Worm (Caenorhabditis elegans) whole organism, dauer: ENCODE measurements around the gene sec-15.

Source experiments
- unc-62 ChIP-seq: sonication (generic microtip); optimal IDR thresholded peaks from 2 replicates; lab custom pipeline; 2017; ENCODE audit warnings: missing biosample characterization, missing genetic modification reagents, missing genetic modification characterization

Gene sec-15

DNA sequence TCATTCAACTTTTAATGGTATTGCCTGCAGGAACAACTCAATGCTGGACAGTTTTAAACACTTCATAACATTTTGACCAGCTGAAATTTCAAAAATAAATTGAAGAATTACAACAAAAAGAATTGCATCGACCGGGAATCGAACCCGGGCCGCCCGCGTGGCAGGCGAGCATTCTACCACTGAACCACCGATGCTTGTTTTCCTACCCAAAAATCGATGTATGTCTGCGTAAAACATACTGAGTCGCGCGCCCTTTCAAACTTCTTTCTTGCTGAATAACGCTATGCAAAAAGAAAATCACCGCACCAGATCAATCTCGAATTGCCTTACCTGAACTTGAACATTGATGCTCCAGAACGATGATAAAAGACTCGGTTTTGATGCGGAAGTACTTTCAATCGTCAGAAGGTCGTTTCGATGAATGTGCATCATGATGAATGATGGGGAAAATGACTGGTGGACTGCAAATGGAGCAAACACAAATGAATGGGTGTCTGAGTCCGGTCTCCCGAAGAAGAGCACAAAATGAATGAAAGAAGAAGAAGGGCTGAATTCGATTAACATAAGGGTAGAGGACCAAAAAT is 38.7 kb downstream of the sec-15 start, which contains the start of gene R04E5.7:
Gene R04E5.7 (minus strand): TSS at position 564 of the 584 bp plus-strand sequence.
- TF ChIP-seq unc-62 = no peak

DNA sequence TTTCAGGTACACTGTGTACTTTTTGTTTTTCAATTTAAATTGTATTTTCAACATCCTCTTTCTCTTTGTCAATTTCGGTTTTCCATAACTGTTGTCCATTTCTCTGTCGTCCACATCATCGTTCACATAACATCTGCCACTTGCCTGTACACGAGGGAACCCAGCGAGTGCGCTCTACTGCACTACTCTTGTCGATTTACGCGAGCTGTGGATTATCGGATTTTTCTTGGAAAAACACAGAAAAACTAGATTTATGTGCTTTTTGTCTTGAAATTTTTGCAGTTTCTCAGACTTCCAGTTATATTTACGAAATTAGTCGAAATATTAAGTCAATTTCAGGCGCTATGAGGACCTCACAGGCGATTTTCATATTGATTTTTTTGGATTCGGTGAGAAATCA is 43.7 kb downstream of the sec-15 start, which contains the start of gene chup-1:
Gene chup-1 (plus strand): TSS at position 340 of the 400 bp plus-strand sequence.
- TF ChIP-seq unc-62 = no peak

DNA sequence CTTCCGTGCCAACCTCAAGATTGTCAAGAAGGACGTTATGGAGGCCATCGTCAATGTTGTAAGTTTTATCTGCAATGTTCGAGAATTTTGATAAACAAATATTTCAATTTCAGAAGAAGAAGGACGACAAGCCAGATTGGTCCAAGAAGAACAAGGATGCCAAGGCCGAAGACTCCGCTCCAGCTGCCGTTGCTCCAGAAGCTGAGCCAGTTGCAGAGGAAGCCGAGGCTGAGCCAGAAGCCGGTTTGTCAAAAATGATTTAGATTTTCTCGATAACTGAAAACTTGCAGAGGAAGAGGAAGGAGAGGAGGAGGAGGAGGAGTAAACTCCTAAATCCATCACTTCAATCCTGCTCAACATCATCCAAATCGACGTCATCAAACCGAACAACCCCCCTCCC is 45.4 kb downstream of the sec-15 start:
- no peak for TF ChIP-seq unc-62

DNA sequence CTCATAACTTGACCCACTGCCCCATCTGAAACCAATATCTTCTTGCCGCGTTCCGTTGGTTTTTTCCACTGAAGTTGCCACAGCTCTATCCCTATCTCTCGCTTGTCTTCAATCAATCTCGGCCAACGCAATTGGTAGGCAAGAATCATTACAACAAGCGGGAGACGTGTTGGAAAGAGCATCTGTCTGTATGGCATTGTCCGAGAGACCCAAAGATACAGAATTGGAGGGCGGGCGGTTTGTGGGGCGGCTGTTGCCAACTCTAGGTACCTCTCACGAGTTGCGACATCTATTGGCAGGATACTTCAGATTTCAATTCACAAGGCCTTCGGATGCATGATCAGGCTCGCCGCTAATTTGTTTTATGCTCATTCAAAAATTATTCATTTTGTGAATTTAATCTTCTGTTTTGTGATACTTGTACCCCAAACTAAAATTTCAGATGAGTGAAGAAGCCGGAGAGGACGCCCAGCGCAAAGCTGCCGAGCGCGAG is 46.5 kb downstream of the sec-15 start, which contains the start of gene unc-27:
Gene unc-27 (plus strand): TSS at position 443 of the 493 bp plus-strand sequence.
- TF ChIP-seq unc-62 = no peak

DNA sequence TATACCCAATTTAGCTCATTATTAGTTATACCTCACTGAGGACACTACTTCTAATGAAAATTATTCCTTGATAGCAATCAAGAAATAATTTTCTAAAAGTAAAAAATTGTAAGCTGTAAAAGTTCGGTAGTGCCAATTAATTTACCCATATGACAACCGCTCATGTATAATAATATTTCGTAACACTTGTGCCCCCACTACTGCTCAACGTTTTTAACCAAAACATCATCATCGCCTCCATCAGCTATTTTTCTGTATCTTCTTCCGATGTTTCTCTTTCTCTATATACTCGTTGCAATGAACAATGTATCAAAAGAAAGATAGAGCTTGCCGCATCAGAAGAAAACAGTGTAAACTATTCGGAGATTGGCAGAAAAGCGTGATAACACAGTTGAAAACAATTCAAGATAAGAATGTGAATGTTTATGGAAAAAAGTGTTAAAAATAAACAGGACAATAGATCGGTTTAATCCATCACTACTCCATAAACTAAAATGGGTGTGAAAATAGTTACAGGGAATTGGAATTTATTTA is 47.8 kb downstream of the sec-15 start:
- no peak for TF ChIP-seq unc-62

DNA sequence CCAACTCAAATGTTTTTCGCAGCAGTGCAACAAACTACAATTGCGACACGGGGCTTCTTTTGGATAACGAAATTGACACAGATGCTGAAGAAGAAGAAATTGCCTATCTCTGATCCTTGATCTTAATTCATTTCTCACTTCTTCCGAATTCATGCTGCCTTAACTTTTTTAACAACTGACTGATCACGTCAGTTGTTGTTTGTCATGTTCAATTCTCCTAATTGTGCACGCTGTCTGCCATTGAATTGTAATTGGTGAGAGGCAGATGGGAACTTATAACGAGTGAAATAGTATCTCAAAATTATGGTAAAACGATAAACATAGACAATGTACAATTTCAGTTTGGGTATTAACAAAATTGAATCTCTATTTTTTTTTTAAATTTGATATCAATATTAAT is 48.8 kb downstream of the sec-15 start:
- no peak for TF ChIP-seq unc-62

DNA sequence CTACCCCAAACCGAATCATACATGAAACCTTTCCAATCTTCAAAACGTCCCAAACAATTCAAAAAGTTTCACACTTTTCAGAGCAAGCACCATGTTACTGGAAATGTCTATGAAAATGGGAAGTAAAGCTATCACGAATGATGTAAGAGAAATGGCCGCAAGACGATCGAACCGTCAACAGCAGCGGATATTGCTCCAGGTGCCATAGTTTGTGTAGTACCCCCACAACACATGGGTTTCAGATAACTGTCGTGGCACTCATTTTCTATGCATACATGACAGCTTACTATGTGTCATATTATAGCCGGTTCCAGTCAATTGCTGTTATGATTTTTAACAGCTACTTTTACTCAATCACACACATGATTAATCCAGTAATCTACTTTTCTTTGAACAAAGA is 51.3 kb downstream of the sec-15 start, which contains the start of gene ZK721.3:
Gene ZK721.3 (plus strand): TSS at position 301 of the 400 bp plus-strand sequence.
- TF ChIP-seq unc-62 = no peak
